Worm (Caenorhabditis elegans) whole organism, L4/young adult: ENCODE data around the gene D2045.7.

Source experiments
- W03F9.2 ChIP-seq: fragments of 150-350 bp; optimal IDR thresholded peaks from 2 replicates; lab custom pipeline; 2014; ENCODE audit warnings: missing biosample characterization, missing genetic modification characterization
- him-1 ChIP-seq: sonication (generic microtip); optimal IDR thresholded peaks from 2 replicates; lab custom pipeline; 2016; ENCODE audit warnings: missing genotype, missing genetic modification reagents, missing genetic modification characterization, missing compliant biosample characterization

ce11 chrIII:10512570-10512969, 33.3 kb downstream of the D2045.7 start:
- no peak for TF ChIP-seq W03F9.2 (tag; lab: Kevin White, UChicago)
- TF ChIP-seq him-1 (tag; lab: Kevin White, UChicago) = no peak
